Worm (Caenorhabditis elegans) whole organism, midembryonic: ENCODE results near the gene nep-26.

Experiments
- T22C8.4 ChIP-seq: fragments of 200-800 bp; sonication (Bioruptor generic); IDR thresholded peaks from 2 replicates; pipeline ENCODE4 v1.3.6; 2022; ENCODE audit warnings: missing genetic modification characterization, missing compliant biosample characterization
- cog-1 ChIP-seq: sonication (generic microtip); optimal IDR thresholded peaks from 2 replicates; lab custom pipeline; 2016; ENCODE audit warnings: missing genetic modification characterization, missing compliant biosample characterization
- flt-1 ChIP-seq: fragments of 200-800 bp; sonication (Bioruptor generic); IDR thresholded peaks from 2 replicates; pipeline ENCODE4 v1.3.6; 2022; ENCODE audit warnings: missing genetic modification characterization, missing compliant biosample characterization
- med-1 ChIP-seq: sonication (generic microtip); optimal IDR thresholded peaks from 2 replicates; lab custom pipeline; 2017; ENCODE audit warnings: missing genetic modification characterization, mild to moderate bottlenecking, missing compliant biosample characterization, antibody characterized with exemption, missing genetic modification reagents; ENCODE audit not compliant: insufficient read depth
- ref-1 ChIP-seq: fragments of 200-800 bp; sonication (Bioruptor generic); conservative IDR thresholded peaks from 2 replicates; pipeline ENCODE4 v1.3.6; 2022; ENCODE audit warnings: missing genetic modification reagents, missing genetic modification characterization, missing compliant biosample characterization
- tab-1 ChIP-seq: fragments of 200-800 bp; sonication (Bioruptor generic); IDR thresholded peaks from 2 replicates; pipeline ENCODE4 v1.3.6; 2022; ENCODE audit warnings: missing genetic modification characterization, missing compliant biosample characterization
- ztf-23 ChIP-seq: fragments of 200-800 bp; sonication (Bioruptor generic); IDR thresholded peaks from 2 replicates; pipeline ENCODE4 v1.3.6; 2022; ENCODE audit warnings: missing genetic modification reagents, missing genetic modification characterization, missing compliant biosample characterization
- ztf-29 ChIP-seq: fragments of 200-800 bp; sonication (Bioruptor generic); IDR thresholded peaks from 2 replicates; pipeline ENCODE4 v1.3.6; 2022; ENCODE audit warnings: missing genetic modification reagents, missing genetic modification characterization, missing compliant biosample characterization

DNA sequence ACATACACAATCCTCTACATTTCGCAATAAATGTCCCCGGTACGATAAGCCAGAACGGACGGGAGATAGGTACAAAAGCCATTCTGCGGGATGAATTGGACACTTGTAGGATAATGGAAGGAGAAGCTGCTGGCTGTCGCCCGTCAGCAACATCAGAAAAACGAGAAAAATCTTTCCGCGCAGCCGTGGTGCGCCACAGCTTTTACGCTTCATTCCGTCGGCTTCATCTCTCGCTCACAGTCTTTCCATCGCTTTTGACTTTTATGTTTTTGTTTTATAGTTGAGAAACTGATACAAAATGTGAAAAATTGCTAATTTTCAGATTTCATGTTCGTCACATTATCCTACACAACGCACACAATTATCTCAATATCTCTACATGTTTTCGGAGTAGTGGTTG is 46.1 kb upstream of the nep-26 start, which contains the start of gene C07E3.10:
- no peak for TF ChIP-seq med-1 (GFP tag; lab: Kevin White, UChicago)
- no peak for TF ChIP-seq cog-1 (tag; lab: Kevin White, UChicago)
- no peak for TF ChIP-seq tab-1
- TF ChIP-seq flt-1 (GFP tag; lab: Robert Waterston, UW), result peak; percentile 10; the same call in 1 of the 2 replicates
- TF ChIP-seq T22C8.4 (GFP tag; lab: Robert Waterston, UW), result no peak
- TF ChIP-seq ref-1 (GFP tag; lab: Robert Waterston, UW), result no peak
- TF ChIP-seq ztf-29, result no peak
- TF ChIP-seq ztf-23, result no peak
